Fruit fly (Drosophila melanogaster) whole organism, embryonic: ENCODE results near the gene Zaf1.

Experiments used
- BEAF-32 ChIP-seq: fragments of 200-800 bp; sonication (Bioruptor generic); optimal IDR thresholded peaks from 3 replicates; lab custom pipeline; 2017; ENCODE audit warnings: missing biosample characterization, missing genetic modification characterization, mild to moderate bottlenecking, moderate library complexity, missing genetic modification reagents
- Bgb ChIP-seq: fragments of 200-800 bp; sonication (Bioruptor generic); IDR thresholded peaks from 2 replicates; pipeline ENCODE4 v1.3.6; 2022; ENCODE audit warnings: missing biosample characterization, missing genetic modification characterization; ENCODE audit not compliant: partially characterized antibody
- Bteb2 ChIP-seq: fragments of 200-800 bp; sonication (Bioruptor generic); optimal IDR thresholded peaks from 2 replicates; lab custom pipeline; 2016; ENCODE audit warnings: missing biosample characterization, missing genetic modification characterization
- CG10979 ChIP-seq: fragments of 200-800 bp; sonication (Bioruptor generic); optimal IDR thresholded peaks from 2 replicates; lab custom pipeline; 2018; ENCODE audit warnings: missing biosample characterization, mild to moderate bottlenecking, missing genetic modification characterization, moderate library complexity
- CG11695 ChIP-seq: fragments of 200-800 bp; sonication (Bioruptor generic); IDR thresholded peaks from 3 replicates; pipeline ENCODE4 v1.3.6; 2022; ENCODE audit warnings: missing biosample characterization, missing genetic modification characterization
- CG11696 ChIP-seq: fragments of 200-800 bp; sonication (Bioruptor generic); IDR thresholded peaks from 2 replicates; pipeline ENCODE4 v1.3.6; 2022; ENCODE audit warnings: missing biosample characterization, missing genetic modification characterization
- CG12391 ChIP-seq: fragments of 200-800 bp; sonication (Bioruptor generic); optimal IDR thresholded peaks from 3 replicates; lab custom pipeline; 2018; ENCODE audit warnings: missing biosample characterization, mild to moderate bottlenecking, missing genetic modification characterization, moderate library complexity
- CG12659 ChIP-seq: fragments of 200-800 bp; sonication (Bioruptor generic); optimal IDR thresholded peaks from 3 replicates; lab custom pipeline; 2017; ENCODE audit warnings: mild to moderate bottlenecking, missing biosample characterization, missing genetic modification reagents, missing genetic modification characterization
- CG13123 ChIP-seq: fragments of 200-800 bp; sonication (Bioruptor generic); optimal IDR thresholded peaks from 2 replicates; lab custom pipeline; 2016; ENCODE audit warnings: missing biosample characterization, missing genetic modification characterization
- CG14710 ChIP-seq: fragments of 200-800 bp; sonication (Bioruptor generic); optimal IDR thresholded peaks from 3 replicates; lab custom pipeline; 2019; ENCODE audit warnings: missing biosample characterization, mild to moderate bottlenecking, missing genetic modification characterization, moderate library complexity
- CG17912 ChIP-seq: fragments of 200-800 bp; sonication (Bioruptor generic); optimal IDR thresholded peaks from 2 replicates; lab custom pipeline; 2018; ENCODE audit warnings: missing biosample characterization, mild to moderate bottlenecking, missing genetic modification characterization
- CG18619 ChIP-seq: fragments of 200-800 bp; sonication (Bioruptor generic); optimal IDR thresholded peaks from 3 replicates; lab custom pipeline; 2017; ENCODE audit warnings: missing biosample characterization, mild to moderate bottlenecking, missing genetic modification characterization
- CG30431 ChIP-seq: fragments of 200-800 bp; sonication (Bioruptor generic); optimal IDR thresholded peaks from 2 replicates; lab custom pipeline; 2017; ENCODE audit warnings: missing biosample characterization, missing genetic modification characterization
- CG32767 ChIP-seq: fragments of 200-800 bp; sonication (Bioruptor generic); IDR thresholded peaks from 2 replicates; pipeline ENCODE4 v1.3.6; 2022; ENCODE audit warnings: missing biosample characterization, missing genetic modification characterization
- CG42726 ChIP-seq: fragments of 200-800 bp; sonication (Bioruptor generic); IDR thresholded peaks from 2 replicates; pipeline ENCODE4 v1.3.6; 2022; ENCODE audit warnings: missing biosample characterization, missing genetic modification characterization; ENCODE audit not compliant: partially characterized antibody
- CG4404 ChIP-seq: fragments of 200-800 bp; sonication (Bioruptor generic); IDR thresholded peaks from 2 replicates; pipeline ENCODE4 v1.3.6; 2022; ENCODE audit warnings: missing biosample characterization, missing genetic modification characterization
- CG4820 ChIP-seq: fragments of 200-800 bp; sonication (Bioruptor generic); optimal IDR thresholded peaks from 3 replicates; lab custom pipeline; 2016; ENCODE audit warnings: missing biosample characterization, missing genetic modification characterization
- CG4854 ChIP-seq: fragments of 200-800 bp; sonication (Bioruptor generic); optimal IDR thresholded peaks from 2 replicates; lab custom pipeline; 2016; ENCODE audit warnings: missing biosample characterization, missing genetic modification characterization, inconsistent platforms
- CG8290 ChIP-seq, 3 experiments: fragments of 200-800 bp; sonication (Bioruptor generic); optimal IDR thresholded peaks; 2 replicates each; lab custom pipeline; 2016 to 2019; ENCODE audit warnings: missing biosample characterization in 3 of 3, missing genetic modification characterization in 3 of 3, mild to moderate bottlenecking in 2 of 3, moderate library complexity in 1 of 3
- CG8944 ChIP-seq: fragments of 200-800 bp; sonication (Bioruptor generic); optimal IDR thresholded peaks from 3 replicates; lab custom pipeline; 2016; ENCODE audit warnings: missing biosample characterization, missing genetic modification characterization
- CG9797 ChIP-seq: fragments of 200-800 bp; sonication (Bioruptor generic); optimal IDR thresholded peaks from 3 replicates; lab custom pipeline; 2018; ENCODE audit warnings: missing biosample characterization, mild to moderate bottlenecking, missing genetic modification characterization
- CHES-1-like ChIP-seq: fragments of 200-800 bp; sonication (Bioruptor generic); optimal IDR thresholded peaks from 2 replicates; lab custom pipeline; 2016; ENCODE audit warnings: missing biosample characterization, missing genetic modification characterization
- Dek ChIP-seq: fragments of 200-800 bp; sonication (Bioruptor generic); optimal IDR thresholded peaks from 3 replicates; lab custom pipeline; 2019; ENCODE audit warnings: missing biosample characterization, mild to moderate bottlenecking, missing genetic modification characterization, moderate library complexity
- Doc3 ChIP-seq: fragments of 200-800 bp; sonication (Bioruptor generic); IDR thresholded peaks from 3 replicates; pipeline ENCODE4 v1.3.6; 2022; ENCODE audit warnings: missing biosample characterization, missing genetic modification characterization; ENCODE audit not compliant: partially characterized antibody
- Elba2 ChIP-seq: fragments of 200-800 bp; sonication (Bioruptor generic); optimal IDR thresholded peaks from 3 replicates; lab custom pipeline; 2016; ENCODE audit warnings: missing biosample characterization, missing genetic modification characterization
- Fer3 ChIP-seq: fragments of 200-800 bp; sonication (Bioruptor generic); optimal IDR thresholded peaks from 2 replicates; lab custom pipeline; 2018; ENCODE audit warnings: missing biosample characterization, mild to moderate bottlenecking, missing genetic modification characterization, moderate library complexity
- H2.0 ChIP-seq: fragments of 200-800 bp; sonication (Bioruptor generic); IDR thresholded peaks from 2 replicates; pipeline ENCODE4 v1.3.6; 2022; ENCODE audit warnings: missing biosample characterization, missing genetic modification characterization
- NK7.1 ChIP-seq: fragments of 200-800 bp; sonication (Bioruptor generic); optimal IDR thresholded peaks from 3 replicates; lab custom pipeline; 2016; ENCODE audit warnings: missing biosample characterization, missing genetic modification characterization
- Nf-YA ChIP-seq: fragments of 200-800 bp; sonication (Bioruptor generic); IDR thresholded peaks from 2 replicates; pipeline ENCODE4 v1.3.6; 2022; ENCODE audit warnings: missing biosample characterization, missing genetic modification characterization
- Oaz ChIP-seq: fragments of 200-800 bp; sonication (Bioruptor generic); IDR thresholded peaks from 2 replicates; pipeline ENCODE4 v1.3.6; 2022; ENCODE audit warnings: missing biosample characterization, missing genetic modification characterization
- Oli ChIP-seq: fragments of 200-800 bp; sonication (Bioruptor generic); optimal IDR thresholded peaks from 2 replicates; lab custom pipeline; 2018; ENCODE audit warnings: missing biosample characterization, mild to moderate bottlenecking, missing genetic modification characterization, moderate library complexity
- PHDP ChIP-seq: fragments of 200-800 bp; sonication (Bioruptor generic); optimal IDR thresholded peaks from 3 replicates; lab custom pipeline; 2018; ENCODE audit warnings: missing biosample characterization, mild to moderate bottlenecking, missing genetic modification characterization, moderate library complexity
- Xrp1 ChIP-seq: fragments of 200-800 bp; sonication (Bioruptor generic); IDR thresholded peaks from 2 replicates; pipeline ENCODE4 v1.3.6; 2022; ENCODE audit warnings: missing biosample characterization, missing genetic modification characterization
- ara ChIP-seq: fragments of 200-800 bp; sonication (Bioruptor generic); IDR thresholded peaks from 2 replicates; pipeline ENCODE4 v1.3.6; 2022; ENCODE audit warnings: missing biosample characterization, missing genetic modification characterization
- ase ChIP-seq: fragments of 200-800 bp; sonication (Bioruptor generic); IDR thresholded peaks from 3 replicates; pipeline ENCODE4 v1.3.6; 2022; ENCODE audit warnings: missing biosample characterization, missing genetic modification characterization
- bab2 ChIP-seq: fragments of 200-800 bp; sonication (Bioruptor generic); optimal IDR thresholded peaks from 2 replicates; lab custom pipeline; 2016; ENCODE audit warnings: missing biosample characterization, missing genetic modification characterization
- cg ChIP-seq: fragments of 200-800 bp; sonication (Bioruptor generic); optimal IDR thresholded peaks from 3 replicates; lab custom pipeline; 2019; ENCODE audit warnings: missing biosample characterization, mild to moderate bottlenecking, missing genetic modification characterization, moderate library complexity
- ci ChIP-seq: fragments of 200-800 bp; sonication (Bioruptor generic); IDR thresholded peaks from 3 replicates; pipeline ENCODE4 v1.3.6; 2022; ENCODE audit warnings: missing biosample characterization, missing genetic modification characterization
- ems ChIP-seq: fragments of 200-800 bp; sonication (Bioruptor generic); optimal IDR thresholded peaks from 3 replicates; lab custom pipeline; 2016; ENCODE audit warnings: missing biosample characterization, missing genetic modification characterization
- fd64A ChIP-seq: fragments of 200-800 bp; sonication (Bioruptor generic); optimal IDR thresholded peaks from 3 replicates; lab custom pipeline; 2018; ENCODE audit warnings: missing biosample characterization, mild to moderate bottlenecking, missing genetic modification characterization
- ftz-f1 ChIP-seq: fragments of 200-800 bp; sonication (Bioruptor generic); optimal IDR thresholded peaks from 2 replicates; lab custom pipeline; 2016; ENCODE audit warnings: missing biosample characterization, missing genetic modification characterization
- grau ChIP-seq: fragments of 200-800 bp; optimal IDR thresholded peaks from 3 replicates; lab custom pipeline; 2019; ENCODE audit warnings: missing biosample characterization, mild to moderate bottlenecking, missing genetic modification characterization, moderate library complexity
- hkb ChIP-seq, 2 experiments: fragments of 200-800 bp in 1 of 2; fragments of >200 bp in 1 of 2; sonication (Bioruptor generic) in 1 of 2; IDR thresholded peaks in 1 of 2; optimal IDR thresholded peaks in 1 of 2; 2 replicates each; pipeline versions ENCODE4 v1.3.6 to Lab custom; 2017 to 2022; ENCODE audit warnings: missing biosample characterization in 1 of 2, missing genetic modification characterization in 1 of 2
- nau ChIP-seq: fragments of 200-800 bp; sonication (Bioruptor generic); optimal IDR thresholded peaks from 3 replicates; lab custom pipeline; 2017; ENCODE audit warnings: missing biosample characterization, mild to moderate bottlenecking, missing genetic modification characterization, missing genetic modification reagents
- sr ChIP-seq: fragments of 200-800 bp; sonication (Bioruptor generic); IDR thresholded peaks from 3 replicates; pipeline ENCODE4 v1.3.6; 2022; ENCODE audit warnings: missing biosample characterization, missing genetic modification characterization
- tll ChIP-seq, 2 experiments: fragments of 200-800 bp in 1 of 2; fragments of >200 bp in 1 of 2; sonication (Bioruptor generic) in 1 of 2; optimal IDR thresholded peaks; 2 replicates each; lab custom pipeline; 2017 to 2019; ENCODE audit warnings: missing biosample characterization in 2 of 2, missing genetic modification characterization in 2 of 2, mild to moderate bottlenecking in 1 of 2, moderate library complexity in 1 of 2
- ttk ChIP-seq: fragments of 200-800 bp; sonication (Bioruptor generic); IDR thresholded peaks from 2 replicates; pipeline ENCODE4 v2.1.2; 2022; ENCODE audit warnings: missing biosample characterization, missing genetic modification characterization
- vvl ChIP-seq: fragments of 200-800 bp; sonication (Bioruptor generic); IDR thresholded peaks from 2 replicates; pipeline ENCODE4 v1.3.6; 2022; ENCODE audit warnings: missing biosample characterization, missing genetic modification characterization
- zf30C ChIP-seq: fragments of 200-800 bp; sonication (Bioruptor generic); optimal IDR thresholded peaks from 3 replicates; lab custom pipeline; 2018; ENCODE audit warnings: missing biosample characterization, mild to moderate bottlenecking, missing genetic modification characterization

Zaf1 gene

dm6 chr3R:11655873-11656374 lies 30.5 kb upstream of the Zaf1 start, which contains the start of gene CG42327 (continued):
- TF ChIP-seq CG13123 (GFP tag; lab: Kevin White, UChicago) (peak; percentile 90), Elba2 (GFP tag; lab: Kevin White, UChicago) (peak; percentile 51), CG8290 (GFP tag; optimal IDR thresholded peaks at IDR 0.05; lab: Kevin White, UChicago) (peak; percentile 80), CG8290 (tag; optimal IDR thresholded peaks at IDR 0.05; lab: Kevin White, UChicago) (peak; percentile 23 to 74), CG17912 (peak; percentile 53), Xrp1 (GFP tag; lab: Robert Waterston, UW) (peak; percentile 98), bab2 (peak; percentile 80), Bteb2 (peak; percentile 68), ci (GFP tag; lab: Robert Waterston, UW) (peak; percentile 99), ase (GFP tag; lab: Robert Waterston, UW) (peak; percentile 97), grau (peak; percentile 91), Oaz (GFP tag; lab: Robert Waterston, UW) (peak; percentile 86), CG11695 (GFP tag; lab: Robert Waterston, UW) (peak; percentile 95), CG9797 (GFP tag; lab: Kevin White, UChicago) (peak; percentile 31), Fer3 (peak; percentile 87), CG30431 (GFP tag; lab: Kevin White, UChicago) (peak; percentile 95), BEAF-32 (GFP tag; lab: Kevin White, UChicago) (no peak), ara (GFP tag; lab: Robert Waterston, UW) (peak; percentile 97), zf30C (GFP tag; lab: Kevin White, UChicago) (peak; percentile 22), nau (GFP tag; lab: Kevin White, UChicago) (peak; percentile 91), cg (peak; percentile 52), CG4854 (GFP tag; lab: Kevin White, UChicago) (peak; percentile 83), CG12659 (GFP tag; lab: Kevin White, UChicago) (peak; percentile 95), CG32767 (peak; percentile 94), Doc3 (GFP tag; lab: Robert Waterston, UW) (no peak), CG4820 (peak; percentile 92), Dek (tag; lab: Kevin White, UChicago) (peak; percentile 89), CG10979 (tag; lab: Kevin White, UChicago) (peak; percentile 96), CG11696 (GFP tag; lab: Robert Waterston, UW) (peak; percentile 89), sr (GFP tag; lab: Robert Waterston, UW) (peak; percentile 84; the same call in 2 of the 3 replicates), Nf-YA (GFP tag; lab: Robert Waterston, UW) (peak; percentile 96), vvl (GFP tag; lab: Robert Waterston, UW) (peak; percentile 98), ttk (GFP tag; lab: Robert Waterston, UW) (peak; percentile 93), ftz-f1 (GFP tag; lab: Kevin White, UChicago) (peak; percentile 4), CG18619 (GFP tag; lab: Kevin White, UChicago) (peak; percentile 88), CG8944 (peak; percentile 81), Oli (tag; lab: Kevin White, UChicago) (peak; percentile 95), tll (GFP tag; optimal IDR thresholded peaks at IDR 0.05; lab: Kevin White, UChicago) (no peak), H2.0 (GFP tag; lab: Robert Waterston, UW) (peak; percentile 93), CG14710 (tag; lab: Kevin White, UChicago) (peak; percentile 91), NK7.1 (peak; percentile 64), Bgb (peak; percentile 50), hkb (optimal IDR thresholded peaks at IDR 0.05; lab: Kevin White, UChicago) (no peak), hkb (GFP tag; IDR thresholded peaks at IDR 0.05; lab: Robert Waterston, UW) (peak; percentile 98), CHES-1-like (GFP tag; lab: Kevin White, UChicago) (peak; percentile 77), ems (peak; percentile 85), fd64A (GFP tag; lab: Kevin White, UChicago) (peak; percentile 68), CG12391 (tag; lab: Kevin White, UChicago) (peak; percentile 98), CG42726 (GFP tag; lab: Robert Waterston, UW) (no peak; the same call in 1 of the 2 replicates), CG4404 (GFP tag; lab: Robert Waterston, UW) (peak; percentile 88), PHDP (tag; lab: Kevin White, UChicago) (peak; percentile 96)
